Worm (Caenorhabditis elegans) whole organism, L2 larva: Measurements from ENCODE around the gene dcaf-13.

Source experiments
- C34F6.9 ChIP-seq: fragments of 150-350 bp; optimal IDR thresholded peaks from 2 replicates; lab custom pipeline; 2014; ENCODE audit warnings: missing biosample characterization, missing genetic modification characterization
- F13H6.1 ChIP-seq: sonication (generic microtip); optimal IDR thresholded peaks from 2 replicates; lab custom pipeline; 2016; ENCODE audit warnings: missing genetic modification characterization, missing compliant biosample characterization
- R02D3.7 ChIP-seq: fragments of 150-350 bp; optimal IDR thresholded peaks from 2 replicates; lab custom pipeline; 2014; ENCODE audit warnings: missing biosample characterization, missing genetic modification characterization
- Y55F3AM.14 ChIP-seq: fragments of 200-800 bp; sonication (Bioruptor generic); optimal IDR thresholded peaks from 2 replicates; lab custom pipeline; 2018; ENCODE audit warnings: mild to moderate bottlenecking, missing genetic modification characterization, missing compliant biosample characterization
- ZK546.5 ChIP-seq: sonication (generic microtip); optimal IDR thresholded peaks from 2 replicates; lab custom pipeline; 2017; ENCODE audit warnings: missing biosample characterization, missing genetic modification characterization
- alr-1 ChIP-seq: fragments of 150-350 bp; optimal IDR thresholded peaks from 2 replicates; lab custom pipeline; 2014; ENCODE audit warnings: missing biosample characterization, missing genetic modification characterization
- aly-2 ChIP-seq: fragments of 150-350 bp; optimal IDR thresholded peaks from 2 replicates; lab custom pipeline; 2014; ENCODE audit warnings: missing biosample characterization, missing genetic modification characterization
- ama-1 ChIP-seq: fragments of 150-350 bp; optimal IDR thresholded peaks from 2 replicates; lab custom pipeline; 2018; ENCODE audit warnings: inconsistent platforms
- blmp-1 ChIP-seq: sonication (generic microtip); optimal IDR thresholded peaks from 2 replicates; lab custom pipeline; 2017; ENCODE audit warnings: missing genetic modification characterization, mild to moderate bottlenecking, missing compliant biosample characterization, antibody characterized with exemption, moderate library complexity; ENCODE audit not compliant: insufficient read depth
- ceh-16 ChIP-seq: fragments of 150-350 bp; optimal IDR thresholded peaks from 2 replicates; lab custom pipeline; 2014; ENCODE audit warnings: missing biosample characterization, missing genetic modification characterization
- ceh-82 ChIP-seq: fragments of 150-350 bp; optimal IDR thresholded peaks from 2 replicates; lab custom pipeline; 2014; ENCODE audit warnings: missing biosample characterization, missing genetic modification characterization
- crh-2 ChIP-seq: sonication (generic microtip); optimal IDR thresholded peaks from 2 replicates; lab custom pipeline; 2017; ENCODE audit warnings: missing biosample characterization, missing genetic modification characterization
- dmd-4 ChIP-seq: sonication (generic microtip); optimal IDR thresholded peaks from 2 replicates; lab custom pipeline; 2017; ENCODE audit warnings: missing biosample characterization, missing genetic modification characterization
- egl-27 ChIP-seq: sonication (generic microtip); optimal IDR thresholded peaks from 3 replicates; lab custom pipeline; 2017; ENCODE audit warnings: missing biosample characterization, missing genetic modification reagents, missing genetic modification characterization
- elt-1 ChIP-seq: fragments of 150-350 bp; optimal IDR thresholded peaks from 2 replicates; lab custom pipeline; 2014; ENCODE audit warnings: missing biosample characterization, missing genetic modification characterization
- elt-3 ChIP-seq: sonication (generic microtip); optimal IDR thresholded peaks from 2 replicates; lab custom pipeline; 2017; ENCODE audit warnings: missing biosample characterization, missing genetic modification characterization
- fos-1 ChIP-seq: fragments of 150-350 bp; optimal IDR thresholded peaks from 2 replicates; lab custom pipeline; 2014; ENCODE audit warnings: missing biosample characterization, missing genetic modification characterization
- gmeb-1 ChIP-seq: fragments of 150-350 bp; optimal IDR thresholded peaks from 2 replicates; lab custom pipeline; 2014; ENCODE audit warnings: missing biosample characterization, missing genetic modification characterization
- lin-11 ChIP-seq: fragments of 150-350 bp; sonication (generic microtip); optimal IDR thresholded peaks from 2 replicates; lab custom pipeline; 2014; ENCODE audit warnings: missing biosample characterization, missing genetic modification characterization, inconsistent platforms, mixed read lengths
- lin-13 ChIP-seq: fragments of 150-350 bp; optimal IDR thresholded peaks from 2 replicates; lab custom pipeline; 2014; ENCODE audit warnings: missing biosample characterization, missing genetic modification reagents, missing genetic modification characterization
- lin-39 ChIP-seq: fragments of 150-350 bp; optimal IDR thresholded peaks from 2 replicates; lab custom pipeline; 2014; ENCODE audit warnings: missing biosample characterization, missing genetic modification reagents, missing genetic modification characterization
- lsy-2 ChIP-seq, 2 experiments: fragments of 150-350 bp in 1 of 2; sonication (generic microtip) in 1 of 2; optimal IDR thresholded peaks; 2 replicates each; lab custom pipeline; 2014 to 2017; ENCODE audit warnings: missing biosample characterization in 2 of 2, missing genetic modification characterization in 2 of 2
- mab-5 ChIP-seq: fragments of 150-350 bp; optimal IDR thresholded peaks from 2 replicates; lab custom pipeline; 2014; ENCODE audit warnings: missing biosample characterization, missing genetic modification characterization
- mbf-1 ChIP-seq: sonication (generic microtip); optimal IDR thresholded peaks from 2 replicates; lab custom pipeline; 2017; ENCODE audit warnings: missing biosample characterization, missing genetic modification characterization
- mdl-1 ChIP-seq, 2 experiments: fragments of 150-350 bp in 1 of 2; sonication (generic microtip) in 1 of 2; optimal IDR thresholded peaks; 2 replicates each; lab custom pipeline; 2017; ENCODE audit warnings: missing biosample characterization in 2 of 2, missing genetic modification characterization in 2 of 2
- nhr-10 ChIP-seq: sonication (generic microtip); optimal IDR thresholded peaks from 2 replicates; lab custom pipeline; 2017; ENCODE audit warnings: missing biosample characterization, missing genetic modification characterization
- nhr-11 ChIP-seq: fragments of 150-350 bp; optimal IDR thresholded peaks from 2 replicates; lab custom pipeline; 2014; ENCODE audit warnings: missing biosample characterization, missing genetic modification characterization
- nhr-12 ChIP-seq: fragments of 150-350 bp; optimal IDR thresholded peaks from 2 replicates; lab custom pipeline; 2014; ENCODE audit warnings: missing biosample characterization, missing genetic modification characterization
- nhr-129 ChIP-seq: fragments of 150-350 bp; optimal IDR thresholded peaks from 2 replicates; lab custom pipeline; 2014; ENCODE audit warnings: missing biosample characterization, missing genetic modification characterization
- nhr-21 ChIP-seq: fragments of 150-350 bp; optimal IDR thresholded peaks from 2 replicates; lab custom pipeline; 2014; ENCODE audit warnings: missing biosample characterization, missing genetic modification characterization
- nhr-23 ChIP-seq: fragments of 150-350 bp; optimal IDR thresholded peaks from 2 replicates; lab custom pipeline; 2014; ENCODE audit warnings: missing biosample characterization, missing genetic modification reagents, missing genetic modification characterization
- nhr-237 ChIP-seq: fragments of 150-350 bp; optimal IDR thresholded peaks from 2 replicates; lab custom pipeline; 2014; ENCODE audit warnings: missing biosample characterization, missing genetic modification characterization
- nhr-25 ChIP-seq: fragments of 150-350 bp; sonication (generic microtip); optimal IDR thresholded peaks from 3 replicates; lab custom pipeline; 2014; ENCODE audit warnings: missing biosample characterization, missing genetic modification characterization
- nhr-6 ChIP-seq: fragments of 150-350 bp; optimal IDR thresholded peaks from 2 replicates; lab custom pipeline; 2014; ENCODE audit warnings: missing biosample characterization, missing genetic modification characterization
- nhr-77 ChIP-seq: fragments of 150-350 bp; optimal IDR thresholded peaks from 2 replicates; lab custom pipeline; 2014; ENCODE audit warnings: missing biosample characterization, missing genetic modification characterization
- peb-1 ChIP-seq: fragments of 150-350 bp; optimal IDR thresholded peaks from 2 replicates; lab custom pipeline; 2014; ENCODE audit warnings: missing biosample characterization, missing genetic modification characterization
- sem-4 ChIP-seq: fragments of 150-350 bp; optimal IDR thresholded peaks from 2 replicates; lab custom pipeline; 2014; ENCODE audit warnings: missing biosample characterization, missing genetic modification reagents, missing genetic modification characterization
- skn-1 ChIP-seq: sonication (generic microtip); optimal IDR thresholded peaks from 2 replicates; lab custom pipeline; 2017; ENCODE audit warnings: missing biosample characterization, missing genetic modification characterization
- sma-3 ChIP-seq: sonication (generic microtip); optimal IDR thresholded peaks from 2 replicates; lab custom pipeline; 2016; ENCODE audit warnings: missing genetic modification reagents, missing genetic modification characterization, missing compliant biosample characterization
- sma-9 ChIP-seq, 2 experiments: fragments of 150-350 bp in 1 of 2; sonication (generic microtip) in 1 of 2; optimal IDR thresholded peaks; 2 replicates each; lab custom pipeline; 2014 to 2016; ENCODE audit warnings: missing genetic modification characterization in 2 of 2, mild to moderate bottlenecking in 1 of 2, missing biosample characterization in 1 of 2, missing compliant biosample characterization in 1 of 2, missing genetic modification reagents in 1 of 2, moderate library complexity in 1 of 2
- snpc-4 ChIP-seq: fragments of 150-350 bp; optimal IDR thresholded peaks from 2 replicates; lab custom pipeline; 2014; ENCODE audit warnings: missing biosample characterization, missing genetic modification characterization
- unc-39 ChIP-seq: fragments of 150-350 bp; optimal IDR thresholded peaks from 2 replicates; lab custom pipeline; 2014; ENCODE audit warnings: missing biosample characterization, missing genetic modification characterization
- unc-55 ChIP-seq: fragments of 150-350 bp; sonication (generic microtip); optimal IDR thresholded peaks from 3 replicates; lab custom pipeline; 2014; ENCODE audit warnings: missing biosample characterization, missing genetic modification reagents, missing genetic modification characterization
- unc-62 ChIP-seq: fragments of 150-350 bp; optimal IDR thresholded peaks from 2 replicates; lab custom pipeline; 2014; ENCODE audit warnings: missing biosample characterization, missing genetic modification reagents, missing genetic modification characterization
- zag-1 ChIP-seq: fragments of 150-350 bp; optimal IDR thresholded peaks from 2 replicates; lab custom pipeline; 2014; ENCODE audit warnings: missing biosample characterization, missing genetic modification characterization
- ztf-1 ChIP-seq: fragments of 200-800 bp; sonication (Bioruptor generic); conservative IDR thresholded peaks from 2 replicates; pipeline ENCODE4 v1.3.6; 2022; ENCODE audit warnings: missing genetic modification characterization, missing compliant biosample characterization
- ztf-11 ChIP-seq: sonication (generic microtip); optimal IDR thresholded peaks from 2 replicates; lab custom pipeline; 2017; ENCODE audit warnings: missing biosample characterization, missing genetic modification characterization
- ztf-4 ChIP-seq: fragments of 150-350 bp; optimal IDR thresholded peaks from 2 replicates; lab custom pipeline; 2014; ENCODE audit warnings: missing biosample characterization, missing genetic modification characterization

dcaf-13 gene

DNA sequence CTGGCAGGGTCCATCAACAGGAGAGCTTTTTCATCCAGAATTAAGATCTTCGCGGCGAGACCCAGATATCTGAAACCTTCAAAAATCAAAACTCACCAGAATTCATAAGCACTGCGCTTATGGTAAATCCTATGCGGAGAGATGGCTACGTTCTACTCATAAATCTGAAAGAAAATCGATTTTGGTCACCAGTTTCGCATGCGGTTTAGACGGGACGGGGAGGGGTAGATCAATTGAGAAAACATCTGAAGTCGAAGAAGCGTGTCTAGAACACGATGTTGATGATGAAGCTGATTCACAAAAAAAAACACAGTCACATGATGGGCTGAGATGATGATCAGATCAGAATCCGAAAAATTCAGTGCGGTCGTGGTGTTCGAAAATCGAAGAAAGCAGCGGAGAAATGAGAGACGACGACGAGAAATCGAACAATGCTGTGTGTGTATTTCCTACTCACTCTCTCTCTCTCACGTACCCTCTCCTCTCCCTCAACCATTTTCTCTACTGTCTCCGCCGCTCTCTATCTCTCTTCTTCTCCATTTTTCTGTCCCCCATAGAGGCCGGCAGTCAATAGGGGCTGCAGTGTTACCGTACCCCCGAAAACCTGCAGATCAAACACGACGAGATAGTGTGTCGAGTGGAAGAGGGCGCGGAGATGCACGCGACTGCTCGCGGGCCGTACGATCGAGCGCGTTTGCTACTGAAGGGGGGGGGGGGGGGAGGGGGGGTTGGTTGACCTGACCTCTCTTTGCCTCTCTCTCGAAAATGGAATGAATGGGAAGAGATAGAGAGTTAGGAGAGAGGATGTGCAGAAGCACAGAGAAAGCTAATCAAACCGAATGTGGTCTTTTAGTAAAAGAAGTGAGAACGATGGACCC is 48.2 kb downstream of the dcaf-13 start, which contains the start of gene ntl-2:
TSS of gene ntl-2 (minus strand) at position 171 of the 878 bp plus-strand sequence.
- no peak for TF ChIP-seq nhr-77
- TF ChIP-seq ceh-82 (tag; lab: Kevin White, UChicago), result peak; percentile 70
- no peak for TF ChIP-seq ztf-11 (tag; lab: Kevin White, UChicago)
- TF ChIP-seq alr-1, result no peak
- TF ChIP-seq mbf-1 (tag; lab: Kevin White, UChicago), result no peak
- TF ChIP-seq ztf-1, result no peak
- peak; percentile 85 for TF ChIP-seq lin-11 (tag; lab: Kevin White, UChicago)
- no peak for TF ChIP-seq nhr-10 (tag; lab: Kevin White, UChicago)
- TF ChIP-seq nhr-12 (tag; lab: Kevin White, UChicago), result no peak
- peak; percentile 94 for TF ChIP-seq ztf-4 (tag; lab: Kevin White, UChicago)
- no peak for TF ChIP-seq ama-1
- TF ChIP-seq R02D3.7 (tag; lab: Kevin White, UChicago), result peak; percentile 12
- TF ChIP-seq nhr-237 (tag; lab: Kevin White, UChicago), result peak; percentile 18
- TF ChIP-seq nhr-6, result peak; percentile 85
- no peak for TF ChIP-seq aly-2 (tag; lab: Kevin White, UChicago)
- no peak for TF ChIP-seq peb-1 (tag; lab: Kevin White, UChicago)
- peak; percentile 77 for TF ChIP-seq fos-1 (tag; lab: Kevin White, UChicago)
- peak; percentile 89 for TF ChIP-seq gmeb-1
- TF ChIP-seq C34F6.9 (tag; lab: Kevin White, UChicago), result peak; percentile 96
- peak; percentile 88 for TF ChIP-seq nhr-21 (tag; lab: Kevin White, UChicago)
- TF ChIP-seq ZK546.5 (tag; lab: Kevin White, UChicago), result peak; percentile 97
- peak; percentile 91 for TF ChIP-seq sem-4 (tag; lab: Kevin White, UChicago)
- TF ChIP-seq mdl-1 (tag; optimal IDR thresholded peaks at IDR 0.05; lab: Kevin White, UChicago), result peak; percentile 52 to 96
- peak; percentile 98 to 99 for TF ChIP-seq lsy-2 (tag; optimal IDR thresholded peaks at IDR 0.05; lab: Kevin White, UChicago)
- TF ChIP-seq elt-1 (tag; lab: Kevin White, UChicago), result no peak
- TF ChIP-seq mab-5 (tag; lab: Kevin White, UChicago), result peak; percentile 89
- peak; percentile 86 for TF ChIP-seq crh-2
- peak; percentile 59 for TF ChIP-seq nhr-23 (tag; lab: Kevin White, UChicago)
- peak; percentile 55 for TF ChIP-seq skn-1 (tag; lab: Kevin White, UChicago)
- peak; percentile 94 for TF ChIP-seq zag-1 (tag; lab: Kevin White, UChicago)
- TF ChIP-seq elt-3 (tag; lab: Kevin White, UChicago), result no peak
- TF ChIP-seq F13H6.1 (tag; lab: Kevin White, UChicago), result peak; percentile 97
- no peak for TF ChIP-seq lin-39 (tag; lab: Kevin White, UChicago)
- peak; percentile 89 for TF ChIP-seq egl-27
- TF ChIP-seq unc-55, result peak; percentile 94
- peak; percentile 67 for TF ChIP-seq snpc-4 (tag; lab: Kevin White, UChicago)
- no peak for TF ChIP-seq unc-39 (tag; lab: Kevin White, UChicago)
- TF ChIP-seq nhr-129, result peak; percentile 96
- peak; percentile 66 for TF ChIP-seq blmp-1 (tag; lab: Kevin White, UChicago)
- peak; percentile 95 for TF ChIP-seq lin-13
- TF ChIP-seq nhr-11 (tag; lab: Kevin White, UChicago), result no peak
- peak; percentile 72 for TF ChIP-seq ceh-16 (tag; lab: Kevin White, UChicago)
- peak; percentile 92 for TF ChIP-seq sma-3 (GFP tag; lab: Kevin White, UChicago)
- peak; percentile 95 for TF ChIP-seq Y55F3AM.14 (GFP tag; lab: Kevin White, UChicago)
- TF ChIP-seq unc-62 (GFP tag; lab: Kevin White, UChicago), result no peak
- peak; percentile 96 for TF ChIP-seq nhr-25
- peak; percentile 84 for TF ChIP-seq sma-9 (GFP tag; optimal IDR thresholded peaks at IDR 0.05; lab: Kevin White, UChicago)
- TF ChIP-seq sma-9 (tag; optimal IDR thresholded peaks at IDR 0.05; lab: Kevin White, UChicago), result no peak
- TF ChIP-seq dmd-4, result no peak
